Worm (Caenorhabditis elegans) whole organism, early embryonic: Measurements from ENCODE around the gene unc-84.

Experiments used
- F13C5.2 ChIP-seq: sonication (generic microtip); optimal IDR thresholded peaks from 2 replicates; lab custom pipeline; 2017; ENCODE audit warnings: mild to moderate bottlenecking, missing genetic modification characterization, inconsistent platforms, missing compliant biosample characterization
- ama-1 ChIP-seq: fragments of 150-350 bp; optimal IDR thresholded peaks from 2 replicates; lab custom pipeline; 2014
- ceh-36 ChIP-seq: sonication (generic microtip); optimal IDR thresholded peaks from 2 replicates; lab custom pipeline; 2016; ENCODE audit warnings: missing genetic modification characterization, inconsistent platforms, missing compliant biosample characterization
- flt-1 ChIP-seq: fragments of 200-800 bp; sonication (Bioruptor generic); IDR thresholded peaks from 2 replicates; pipeline ENCODE4 v1.3.6; 2022; ENCODE audit warnings: missing genetic modification characterization, missing compliant biosample characterization

DNA sequence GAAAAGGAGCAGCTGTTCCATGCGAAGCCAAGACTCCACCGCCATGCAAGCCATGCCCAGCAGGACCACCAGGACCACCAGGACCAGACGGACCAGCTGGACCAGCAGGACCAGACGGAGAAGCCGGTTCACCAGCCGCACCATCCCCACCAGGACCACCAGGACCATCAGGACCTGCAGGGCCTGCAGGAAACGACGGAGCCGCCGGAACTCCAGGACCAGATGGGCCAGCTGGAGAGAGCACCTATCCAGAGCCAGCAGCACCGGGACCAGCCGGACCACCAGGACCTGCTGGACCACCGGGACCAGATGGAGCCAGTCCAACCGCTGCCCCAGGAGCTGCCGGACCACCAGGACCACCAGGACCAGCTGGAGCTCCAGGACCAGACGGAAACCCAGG is 7.4 kb downstream of the unc-84 start:
- no peak for TF ChIP-seq F13C5.2
- TF ChIP-seq ama-1 (lab: Kevin White, UChicago): no peak
- TF ChIP-seq ceh-36: no peak
- no peak for TF ChIP-seq flt-1
